Worm (Caenorhabditis elegans) whole organism, L3 larva: ENCODE data around the gene T08D10.4.

Source experiments
- mdl-1 ChIP-seq: fragments of 150-350 bp; optimal IDR thresholded peaks from 2 replicates; lab custom pipeline; 2014; ENCODE audit warnings: missing biosample characterization, missing genetic modification characterization
- nhr-12 ChIP-seq: fragments of 150-350 bp; optimal IDR thresholded peaks from 2 replicates; lab custom pipeline; 2014; ENCODE audit warnings: missing biosample characterization, missing genetic modification characterization
- nhr-23 ChIP-seq: fragments of 150-350 bp; optimal IDR thresholded peaks from 2 replicates; lab custom pipeline; 2014; ENCODE audit warnings: missing biosample characterization, missing genetic modification reagents, missing genetic modification characterization
- nhr-237 ChIP-seq: fragments of 150-350 bp; optimal IDR thresholded peaks from 2 replicates; lab custom pipeline; 2014; ENCODE audit warnings: missing biosample characterization, missing genetic modification characterization
- pqm-1 ChIP-seq: fragments of 150-350 bp; optimal IDR thresholded peaks from 2 replicates; lab custom pipeline; 2017; ENCODE audit warnings: missing biosample characterization, missing genetic modification characterization, inconsistent platforms
- sea-2 ChIP-seq: fragments of 150-350 bp; sonication (generic microtip); optimal IDR thresholded peaks from 4 replicates; lab custom pipeline; 2014; ENCODE audit warnings: missing biosample characterization, missing genetic modification reagents, missing genetic modification characterization
- skn-1 ChIP-seq: fragments of 150-350 bp; optimal IDR thresholded peaks from 2 replicates; lab custom pipeline; 2014; ENCODE audit warnings: missing biosample characterization, missing genetic modification characterization
- snpc-4 ChIP-seq: fragments of 150-350 bp; optimal IDR thresholded peaks from 2 replicates; lab custom pipeline; 2014; ENCODE audit warnings: missing biosample characterization, missing genetic modification characterization

DNA sequence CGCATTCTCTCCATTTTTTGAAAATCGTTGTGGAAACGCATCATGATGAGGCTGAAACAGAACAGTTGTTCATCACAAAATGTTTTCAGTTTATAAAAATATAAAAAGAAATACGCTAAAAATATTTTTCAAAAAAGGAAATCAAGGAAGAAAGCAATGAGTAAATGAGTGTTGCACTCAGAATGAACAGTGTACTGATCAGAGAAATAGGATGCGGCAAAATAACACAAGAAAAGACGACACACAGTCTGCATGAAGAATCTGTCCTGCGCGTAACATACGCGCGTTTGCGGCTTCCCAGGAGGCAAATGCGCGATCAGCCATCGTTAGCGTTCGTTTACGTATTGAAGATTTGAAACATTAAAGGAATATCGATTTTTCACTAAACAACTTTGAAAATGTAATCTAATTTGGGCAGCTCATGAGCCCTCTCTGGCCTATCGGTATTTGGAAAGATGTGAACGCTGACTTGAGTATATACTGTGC lies 30.5 kb upstream of the T08D10.4 start, which contains the start of gene C49F5.3:
- TF ChIP-seq skn-1 (no peak), nhr-12 (tag; lab: Kevin White, UChicago) (no peak), nhr-237 (tag; lab: Kevin White, UChicago) (no peak), sea-2 (GFP tag; lab: Kevin White, UChicago) (no peak), mdl-1 (tag; lab: Kevin White, UChicago) (no peak), nhr-23 (tag; lab: Kevin White, UChicago) (no peak), pqm-1 (no peak), snpc-4 (tag; lab: Kevin White, UChicago) (no peak)
